Fruit fly (Drosophila melanogaster): ENCODE measurements around the gene Elo68beta.

Elo68beta gene

DNA sequence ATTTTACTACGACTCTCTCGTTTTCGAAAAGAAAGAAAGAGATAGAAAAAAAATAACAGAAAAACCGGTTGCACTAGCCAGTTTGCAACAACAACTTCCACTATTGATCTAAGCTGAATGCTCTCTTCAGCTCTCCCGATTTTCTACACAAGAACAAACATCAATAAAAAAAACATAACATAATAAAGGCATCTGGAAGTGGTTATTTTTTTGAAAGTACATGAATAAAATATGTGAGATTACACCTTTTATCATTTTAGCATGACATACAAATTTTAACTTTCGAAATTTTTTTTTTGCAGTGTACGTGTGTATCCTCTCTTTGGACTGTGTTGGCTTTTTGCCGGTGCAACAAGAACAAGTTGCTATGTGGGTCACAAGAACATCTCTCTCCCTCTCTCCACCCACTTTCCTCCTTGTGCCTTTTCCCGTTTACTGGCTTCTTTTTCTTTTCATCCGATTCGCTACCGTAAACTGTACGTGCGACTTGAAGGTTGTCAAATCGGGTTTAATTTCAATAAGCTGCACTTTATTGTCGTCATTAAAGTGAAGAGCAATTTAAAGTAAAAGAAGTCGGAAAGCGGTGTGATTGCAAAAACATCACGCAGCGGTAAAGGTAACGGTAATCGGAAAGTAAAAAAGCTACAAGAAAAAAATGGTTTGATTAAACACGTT is 16.8 kb downstream of the Elo68beta start (continued):
- TF ChIP-seq otp (GFP tag; IDR thresholded peaks at IDR 0.05): peak; percentile 97
- peak; percentile 82 for TF ChIP-seq CG11085 (GFP tag; IDR thresholded peaks at IDR 0.05)
- peak; percentile 91 for TF ChIP-seq CG3065 (GFP tag; optimal IDR thresholded peaks at IDR 0.05)
- peak; percentile 98 for TF ChIP-seq CG12391 (tag; optimal IDR thresholded peaks at IDR 0.05)
- peak; percentile 93 for TF ChIP-seq Mrtf (GFP tag; IDR thresholded peaks at IDR 0.05)
- TF ChIP-seq schlank (tag; optimal IDR thresholded peaks at IDR 0.05): peak; percentile 70
- TF ChIP-seq CG1024 (GFP tag; IDR thresholded peaks at IDR 0.05): peak; percentile 94
- TF ChIP-seq HLH54F (GFP tag; optimal IDR thresholded peaks at IDR 0.05): peak; percentile 91
- peak; percentile 97 for TF ChIP-seq CG17359 (tag; optimal IDR thresholded peaks at IDR 0.05)
- TF ChIP-seq bbx (GFP tag; IDR thresholded peaks at IDR 0.05; ENCODE audit: partially characterized antibody): no peak
- TF ChIP-seq CG2120 (GFP tag; optimal IDR thresholded peaks at IDR 0.05): peak; percentile 89
- TF ChIP-seq vnd (GFP tag; IDR thresholded peaks at IDR 0.05; ENCODE audit: partially characterized antibody): no peak
- peak; percentile 92 for TF ChIP-seq CG13123 (GFP tag; optimal IDR thresholded peaks at IDR 0.05)
- TF ChIP-seq CG43689 (GFP tag; IDR thresholded peaks at IDR 0.05): peak; percentile 89
- TF ChIP-seq Doc2 (GFP tag; IDR thresholded peaks at IDR 0.05): peak; percentile 80
- TF ChIP-seq C15 (GFP tag; IDR thresholded peaks at IDR 0.05): peak; percentile 81
- TF ChIP-seq nau (GFP tag; optimal IDR thresholded peaks at IDR 0.05): no peak
- TF ChIP-seq Lpt (GFP tag; optimal IDR thresholded peaks at IDR 0.05): no peak
- TF ChIP-seq CG8924 (tag; optimal IDR thresholded peaks at IDR 0.05): peak; percentile 97
- peak; percentile 97 for TF ChIP-seq chn (GFP tag; optimal IDR thresholded peaks at IDR 0.05)
- TF ChIP-seq CG42726 (GFP tag; IDR thresholded peaks at IDR 0.05; ENCODE audit: partially characterized antibody): no peak
- peak; percentile 90 for TF ChIP-seq CG4282 (GFP tag; optimal IDR thresholded peaks at IDR 0.05)
- TF ChIP-seq Stat92E (GFP tag; optimal IDR thresholded peaks at IDR 0.05): peak in 1 of 3 experiments; percentile 97
- TF ChIP-seq H2.0 (GFP tag; IDR thresholded peaks at IDR 0.05): peak; percentile 97
- peak; percentile 94 for TF ChIP-seq croc (GFP tag; conservative IDR thresholded peaks at IDR 0.05)
- peak; percentile 91 for TF ChIP-seq zf30C (GFP tag; optimal IDR thresholded peaks at IDR 0.05)
- TF ChIP-seq ac (GFP tag; optimal IDR thresholded peaks at IDR 0.05): peak; percentile 90
- peak; percentile 92 for TF ChIP-seq CG16815 (GFP tag; optimal IDR thresholded peaks at IDR 0.05)
- TF ChIP-seq CG2875 (GFP tag; optimal IDR thresholded peaks at IDR 0.05): peak; percentile 96
- TF ChIP-seq NK7.1 (GFP tag; optimal IDR thresholded peaks at IDR 0.05): peak; percentile 95
- TF ChIP-seq CG2712 (tag; optimal IDR thresholded peaks at IDR 0.05): peak; percentile 98
- peak; percentile 37 for TF ChIP-seq luna (GFP tag; optimal IDR thresholded peaks at IDR 0.05)
- peak; percentile 82 for TF ChIP-seq emc (GFP tag; optimal IDR thresholded peaks at IDR 0.05)
- peak; percentile 88 for TF ChIP-seq fd64A (GFP tag; optimal IDR thresholded peaks at IDR 0.05)
- TF ChIP-seq H15 (GFP tag; IDR thresholded peaks at IDR 0.05): peak; percentile 95
- TF ChIP-seq CG9797 (GFP tag; optimal IDR thresholded peaks at IDR 0.05): peak; percentile 46
- TF ChIP-seq CG14667 (GFP tag; IDR thresholded peaks at IDR 0.05): peak; percentile 92
- peak; percentile 97 for TF ChIP-seq ara (GFP tag; IDR thresholded peaks at IDR 0.05)
- peak; percentile 95 for TF ChIP-seq CG10147 (GFP tag; optimal IDR thresholded peaks at IDR 0.05)
- TF ChIP-seq bigmax (GFP tag; optimal IDR thresholded peaks at IDR 0.05): peak; percentile 28
- TF ChIP-seq gsb (GFP tag; IDR thresholded peaks at IDR 0.05): peak; percentile 82
- TF ChIP-seq CG3163 (GFP tag; optimal IDR thresholded peaks at IDR 0.05): peak; percentile 85
- peak; percentile 91 for TF ChIP-seq sr (GFP tag; IDR thresholded peaks at IDR 0.05)
- peak; percentile 92 for TF ChIP-seq CG9437 (GFP tag; optimal IDR thresholded peaks at IDR 0.05)
- peak; percentile 98 for TF ChIP-seq CG12236 (GFP tag; optimal IDR thresholded peaks at IDR 0.05)
- TF ChIP-seq az2 (GFP tag; optimal IDR thresholded peaks at IDR 0.05): peak; percentile 98
- TF ChIP-seq CG30403 (GFP tag; optimal IDR thresholded peaks at IDR 0.05): peak; percentile 96
- peak; percentile 96 for TF ChIP-seq CG6254 (GFP tag; optimal IDR thresholded peaks at IDR 0.05)
- peak; percentile 92 for TF ChIP-seq slbo (GFP tag; IDR thresholded peaks at IDR 0.05)
- TF ChIP-seq zen (tag; optimal IDR thresholded peaks at IDR 0.05): peak; percentile 94
